Worm (Caenorhabditis elegans) whole organism, mixed stage, embryonic: ENCODE data around the gene F46B3.1.

Experiments
- pha-4 ChIP-seq: fragments of 150-350 bp; optimal IDR thresholded peaks from 2 replicates; lab custom pipeline; 2018; ENCODE audit warnings: missing biosample characterization, missing genetic modification reagents, missing genetic modification characterization
- snpc-4 ChIP-seq: fragments of 150-350 bp; optimal IDR thresholded peaks from 2 replicates; lab custom pipeline; 2014; ENCODE audit warnings: missing biosample characterization, missing genetic modification characterization

DNA sequence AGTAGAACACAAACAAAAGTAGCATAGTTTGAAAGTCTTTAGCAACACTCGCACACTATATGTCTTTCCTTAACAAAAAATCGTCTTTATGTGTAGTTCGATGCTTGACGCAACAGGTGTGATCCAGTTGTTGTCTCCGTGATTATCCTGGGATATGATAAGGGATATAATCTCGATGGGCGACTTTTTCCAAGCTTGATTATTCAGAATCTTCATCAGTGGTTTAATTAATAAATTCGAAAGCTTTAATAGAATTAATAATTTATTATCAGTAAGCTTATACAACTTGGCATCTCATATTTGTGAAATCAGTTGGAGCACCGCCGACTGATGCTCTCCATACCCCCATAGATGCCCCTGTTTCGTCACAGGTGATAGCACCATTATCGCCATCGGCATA, 21.7 kb upstream of the F46B3.1 start, which contains the start of gene F46B3.7:
- TF ChIP-seq pha-4 = no peak
- TF ChIP-seq snpc-4 = no peak
